Fruit fly (Drosophila melanogaster) whole organism, wandering third instar larva: Measurements from ENCODE around the gene CG32163.
A peak's percentile ranks its signal among the peaks of the same experiment; 100 is the strongest.

Experiments used
- Dfd ChIP-seq: fragments of >200 bp; optimal IDR thresholded peaks from 2 replicates; lab custom pipeline; 2017; ENCODE audit warnings: missing biosample characterization, missing genetic modification characterization
- Rel ChIP-seq, 2 experiments: fragments of 200-800 bp; sonication (Bioruptor generic) in 1 of 2; optimal IDR thresholded peaks; 2 replicates in 1 of 2; 3 replicates in 1 of 2; lab custom pipeline; 2016 to 2019; ENCODE audit warnings: mild to moderate bottlenecking in 2 of 2, missing biosample characterization in 2 of 2, missing genetic modification characterization in 2 of 2, moderate library complexity in 1 of 2
- h ChIP-seq: fragments of 200-800 bp; sonication (Bioruptor generic); optimal IDR thresholded peaks from 3 replicates; lab custom pipeline; 2016; ENCODE audit warnings: missing biosample characterization, mild to moderate bottlenecking, missing genetic modification characterization
- pan ChIP-seq: fragments of >200 bp; optimal IDR thresholded peaks from 2 replicates; lab custom pipeline; 2017
- psq ChIP-seq: fragments of 200-800 bp; sonication (Bioruptor generic); optimal IDR thresholded peaks from 3 replicates; lab custom pipeline; 2017; ENCODE audit warnings: missing biosample characterization, mild to moderate bottlenecking, missing genetic modification characterization, moderate library complexity
- usp ChIP-seq: fragments of >200 bp; optimal IDR thresholded peaks from 2 replicates; lab custom pipeline; 2017; ENCODE audit warnings: missing biosample characterization, missing genetic modification characterization

dm6 chr3L:16574307-16574946 lies 12.5 kb upstream of the CG32163 start, which contains the start of gene mbf1:
- TF ChIP-seq psq (GFP tag; lab: Kevin White, UChicago) = no peak
- TF ChIP-seq Rel (GFP tag; optimal IDR thresholded peaks at IDR 0.05; lab: Kevin White, UChicago) = no peak
- peak; percentile 33 for TF ChIP-seq Rel (tag; optimal IDR thresholded peaks at IDR 0.05; lab: Kevin White, UChicago)
- no peak for TF ChIP-seq h (GFP tag; lab: Kevin White, UChicago)
- no peak for TF ChIP-seq pan (lab: Kevin White, UChicago)
- no peak for TF ChIP-seq usp (GFP tag; lab: Kevin White, UChicago)
- no peak for TF ChIP-seq Dfd
